Worm (Caenorhabditis elegans) whole organism, late embryonic: ENCODE measurements around the gene ift-81.
A peak's percentile ranks its signal among the peaks of the same experiment; 100 is the strongest.

Experiments
- C08G9.2 ChIP-seq: sonication (generic microtip); optimal IDR thresholded peaks from 2 replicates; lab custom pipeline; 2016; ENCODE audit warnings: mild to moderate bottlenecking, missing genetic modification characterization, moderate library complexity, missing compliant biosample characterization
- C38D4.7 ChIP-seq: fragments of 200-800 bp; sonication (Bioruptor generic); optimal IDR thresholded peaks from 2 replicates; lab custom pipeline; 2018; ENCODE audit warnings: mild to moderate bottlenecking, missing genetic modification characterization, moderate library complexity, missing compliant biosample characterization
- F13H6.1 ChIP-seq: sonication (generic microtip); optimal IDR thresholded peaks from 2 replicates; lab custom pipeline; 2016; ENCODE audit warnings: missing genetic modification characterization, missing compliant biosample characterization
- K02D7.2 ChIP-seq: sonication (generic microtip); optimal IDR thresholded peaks from 2 replicates; lab custom pipeline; 2017; ENCODE audit warnings: mild to moderate bottlenecking, missing genetic modification characterization, missing compliant biosample characterization
- K09A11.1 ChIP-seq: sonication (generic microtip); optimal IDR thresholded peaks from 2 replicates; lab custom pipeline; 2017; ENCODE audit warnings: antibody characterized with exemption, mild to moderate bottlenecking, missing genetic modification characterization, missing compliant biosample characterization; ENCODE audit not compliant: insufficient read depth
- T23F11.4 ChIP-seq: fragments of 200-800 bp; sonication (Bioruptor generic); optimal IDR thresholded peaks from 2 replicates; lab custom pipeline; 2018; ENCODE audit warnings: mild to moderate bottlenecking, missing genetic modification characterization, missing compliant biosample characterization
- Y22D7AL.16 ChIP-seq: sonication (generic microtip); optimal IDR thresholded peaks from 2 replicates; lab custom pipeline; 2016; ENCODE audit warnings: missing genetic modification characterization, missing compliant biosample characterization
- ahr-1 ChIP-seq: sonication (generic microtip); optimal IDR thresholded peaks from 2 replicates; lab custom pipeline; 2016; ENCODE audit warnings: missing genetic modification characterization, missing compliant biosample characterization
- ama-1 ChIP-seq: fragments of 150-350 bp; optimal IDR thresholded peaks from 2 replicates; lab custom pipeline; 2014
- ceh-14 ChIP-seq: sonication (generic microtip); optimal IDR thresholded peaks from 2 replicates; lab custom pipeline; 2016; ENCODE audit warnings: missing genotype, missing genetic modification characterization, missing compliant biosample characterization
- ceh-19 ChIP-seq: fragments of 200-800 bp; sonication (Bioruptor generic); optimal IDR thresholded peaks from 2 replicates; lab custom pipeline; 2018; ENCODE audit warnings: mild to moderate bottlenecking, missing genetic modification characterization, missing compliant biosample characterization
- ceh-9 ChIP-seq: sonication (generic microtip); optimal IDR thresholded peaks from 2 replicates; lab custom pipeline; 2016; ENCODE audit warnings: mild to moderate bottlenecking, missing genetic modification characterization, inconsistent platforms, missing compliant biosample characterization
- che-1 ChIP-seq: sonication (generic microtip); optimal IDR thresholded peaks from 2 replicates; lab custom pipeline; 2016; ENCODE audit warnings: mild to moderate bottlenecking, missing genetic modification characterization, missing compliant biosample characterization
- dmd-4 ChIP-seq: sonication (generic microtip); optimal IDR thresholded peaks from 2 replicates; lab custom pipeline; 2016; ENCODE audit warnings: borderline replicate concordance, missing genetic modification characterization, missing compliant biosample characterization
- dve-1 ChIP-seq: sonication (generic microtip); optimal IDR thresholded peaks from 2 replicates; lab custom pipeline; 2017; ENCODE audit warnings: antibody characterized with exemption, mild to moderate bottlenecking, missing genetic modification characterization, missing compliant biosample characterization
- elt-4 ChIP-seq: sonication (generic microtip); optimal IDR thresholded peaks from 2 replicates; lab custom pipeline; 2016; ENCODE audit warnings: missing genetic modification characterization, missing compliant biosample characterization
- eyg-1 ChIP-seq: sonication (generic microtip); optimal IDR thresholded peaks from 2 replicates; lab custom pipeline; 2016; ENCODE audit warnings: missing genotype, missing genetic modification characterization, missing compliant biosample characterization
- fax-1 ChIP-seq: sonication (generic microtip); optimal IDR thresholded peaks from 2 replicates; lab custom pipeline; 2016; ENCODE audit warnings: missing genotype, missing genetic modification characterization, missing compliant biosample characterization
- fkh-10 ChIP-seq: fragments of 150-350 bp; optimal IDR thresholded peaks from 2 replicates; lab custom pipeline; 2014; ENCODE audit warnings: missing biosample characterization, missing genetic modification reagents, missing genetic modification characterization
- fkh-6 ChIP-seq: sonication (generic microtip); optimal IDR thresholded peaks from 2 replicates; lab custom pipeline; 2016; ENCODE audit warnings: missing genetic modification characterization, missing compliant biosample characterization
- gmeb-2 ChIP-seq: sonication (generic microtip); optimal IDR thresholded peaks from 2 replicates; lab custom pipeline; 2016; ENCODE audit warnings: missing genetic modification characterization, inconsistent platforms, missing compliant biosample characterization
- lim-6 ChIP-seq: sonication (generic microtip); optimal IDR thresholded peaks from 2 replicates; lab custom pipeline; 2016; ENCODE audit warnings: missing genetic modification characterization, missing compliant biosample characterization
- madf-2 ChIP-seq: sonication (generic microtip); optimal IDR thresholded peaks from 2 replicates; lab custom pipeline; 2017; ENCODE audit warnings: missing genetic modification characterization, missing compliant biosample characterization
- nfya-1 ChIP-seq: sonication (generic microtip); optimal IDR thresholded peaks from 2 replicates; lab custom pipeline; 2017; ENCODE audit warnings: missing genetic modification characterization, mild to moderate bottlenecking, missing compliant biosample characterization, antibody characterized with exemption, moderate library complexity
- nhr-11 ChIP-seq: fragments of 150-350 bp; optimal IDR thresholded peaks from 2 replicates; lab custom pipeline; 2014; ENCODE audit warnings: missing biosample characterization, missing genetic modification characterization
- nhr-232 ChIP-seq: sonication (generic microtip); optimal IDR thresholded peaks from 2 replicates; lab custom pipeline; 2016; ENCODE audit warnings: missing genetic modification characterization, missing compliant biosample characterization
- npax-4 ChIP-seq: sonication (generic microtip); optimal IDR thresholded peaks from 2 replicates; lab custom pipeline; 2016; ENCODE audit warnings: missing genetic modification characterization, missing compliant biosample characterization
- odd-2 ChIP-seq: sonication (generic microtip); optimal IDR thresholded peaks from 2 replicates; lab custom pipeline; 2017; ENCODE audit warnings: antibody characterized with exemption, mild to moderate bottlenecking, missing genetic modification characterization, missing compliant biosample characterization
- pat-9 ChIP-seq: fragments of 200-800 bp; sonication (Bioruptor generic); optimal IDR thresholded peaks from 2 replicates; lab custom pipeline; 2018; ENCODE audit warnings: mild to moderate bottlenecking, missing genetic modification characterization, moderate library complexity, missing compliant biosample characterization
- pax-1 ChIP-seq: fragments of 150-350 bp; optimal IDR thresholded peaks from 2 replicates; lab custom pipeline; 2014; ENCODE audit warnings: missing biosample characterization, missing genetic modification characterization
- pha-2 ChIP-seq: sonication (generic microtip); optimal IDR thresholded peaks from 2 replicates; lab custom pipeline; 2017; ENCODE audit warnings: mild to moderate bottlenecking, missing genetic modification characterization, missing compliant biosample characterization
- pros-1 ChIP-seq: fragments of 150-350 bp; optimal IDR thresholded peaks from 2 replicates; lab custom pipeline; 2014; ENCODE audit warnings: missing biosample characterization, missing genetic modification reagents, missing genetic modification characterization
- ref-2 ChIP-seq: sonication (generic microtip); optimal IDR thresholded peaks from 2 replicates; lab custom pipeline; 2016; ENCODE audit warnings: missing genetic modification characterization, missing compliant biosample characterization
- rnt-1 ChIP-seq: sonication (generic microtip); optimal IDR thresholded peaks from 2 replicates; lab custom pipeline; 2016; ENCODE audit warnings: missing genetic modification characterization, missing compliant biosample characterization
- sdc-2 ChIP-seq: sonication (generic microtip); optimal IDR thresholded peaks from 2 replicates; lab custom pipeline; 2016; ENCODE audit warnings: missing genotype, missing genetic modification characterization, missing compliant biosample characterization
- sox-2 ChIP-seq: fragments of 200-800 bp; sonication (Bioruptor generic); IDR thresholded peaks from 2 replicates; pipeline ENCODE4 v1.3.6; 2022; ENCODE audit warnings: missing genetic modification reagents, missing genetic modification characterization, missing compliant biosample characterization
- sox-4 ChIP-seq: sonication (generic microtip); optimal IDR thresholded peaks from 2 replicates; lab custom pipeline; 2017; ENCODE audit warnings: mild to moderate bottlenecking, missing genetic modification characterization, inconsistent platforms, missing compliant biosample characterization
- syd-9 ChIP-seq: sonication (generic microtip); optimal IDR thresholded peaks from 2 replicates; lab custom pipeline; 2016; ENCODE audit warnings: mild to moderate bottlenecking, missing genetic modification characterization, moderate library complexity, missing compliant biosample characterization
- tbx-7 ChIP-seq: sonication (generic microtip); optimal IDR thresholded peaks from 2 replicates; lab custom pipeline; 2016; ENCODE audit warnings: missing genotype, missing genetic modification characterization, missing compliant biosample characterization
- unc-3 ChIP-seq, 2 experiments: fragments of 200-800 bp in 1 of 2; sonication (Bioruptor generic) in 1 of 2; sonication (generic microtip) in 1 of 2; conservative IDR thresholded peaks in 1 of 2; optimal IDR thresholded peaks in 1 of 2; 2 replicates each; pipeline versions ENCODE4 v1.3.6 to Lab custom; 2016 to 2022; ENCODE audit warnings: missing compliant biosample characterization in 2 of 2, missing genetic modification characterization in 2 of 2, missing genetic modification reagents in 1 of 2
- unc-42 ChIP-seq: sonication (generic microtip); optimal IDR thresholded peaks from 2 replicates; lab custom pipeline; 2016; ENCODE audit warnings: missing genotype, missing genetic modification characterization, missing compliant biosample characterization
- unc-55 ChIP-seq: sonication (generic microtip); optimal IDR thresholded peaks from 2 replicates; lab custom pipeline; 2017; ENCODE audit warnings: missing biosample characterization, missing genetic modification reagents, missing genetic modification characterization
- zip-5 ChIP-seq: sonication (generic microtip); optimal IDR thresholded peaks from 2 replicates; lab custom pipeline; 2016; ENCODE audit warnings: missing genetic modification characterization, missing compliant biosample characterization
- ztf-16 ChIP-seq: sonication (generic microtip); optimal IDR thresholded peaks from 2 replicates; lab custom pipeline; 2017; ENCODE audit warnings: missing genetic modification characterization, missing compliant biosample characterization

ift-81 gene

ce11 chrX:5309622-5310021 is 11.3 kb downstream of the ift-81 start:
- TF ChIP-seq pros-1 (tag; lab: Kevin White, UChicago) = no peak
- no peak for TF ChIP-seq nhr-232 (tag; lab: Kevin White, UChicago)
- TF ChIP-seq pax-1 (tag; lab: Kevin White, UChicago) = no peak
- TF ChIP-seq ref-2 = no peak

DNA sequence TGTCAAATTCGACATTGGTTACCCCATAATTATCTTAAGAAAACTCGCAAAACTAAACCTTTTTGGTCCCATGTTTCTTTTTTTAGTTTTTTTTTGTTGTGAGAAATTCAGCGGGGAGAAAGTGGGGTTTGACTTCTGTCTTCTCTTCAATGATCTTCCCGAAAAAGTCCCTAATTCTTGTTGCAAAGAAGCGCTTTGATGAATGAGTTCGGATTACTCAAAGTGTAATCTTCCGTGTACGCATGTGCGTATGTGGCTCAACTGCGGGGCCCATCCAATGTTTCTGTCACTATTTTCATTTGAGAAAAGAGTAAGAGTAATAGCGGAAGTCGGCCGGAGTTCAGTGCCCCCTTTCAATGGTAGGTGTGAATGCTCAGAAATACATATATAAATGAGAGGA is 12.8 kb downstream of the ift-81 start:
- TF ChIP-seq F13H6.1 (tag; lab: Kevin White, UChicago) (no peak), rnt-1 (tag; lab: Kevin White, UChicago) (no peak), fkh-6 (no peak), ahr-1 (no peak), syd-9 (tag; lab: Kevin White, UChicago) (no peak), npax-4 (no peak), nhr-232 (tag; lab: Kevin White, UChicago) (no peak), ama-1 (lab: Kevin White, UChicago) (no peak), Y22D7AL.16 (tag; lab: Kevin White, UChicago) (no peak), C08G9.2 (no peak), T23F11.4 (GFP tag; lab: Kevin White, UChicago) (no peak), ceh-14 (tag; lab: Kevin White, UChicago) (no peak), zip-5 (tag; lab: Kevin White, UChicago) (no peak), unc-3 (GFP tag; conservative IDR thresholded peaks at IDR 0.05; lab: Robert Waterston, UW) (no peak), unc-3 (tag; optimal IDR thresholded peaks at IDR 0.05; lab: Kevin White, UChicago) (no peak), pros-1 (tag; lab: Kevin White, UChicago) (no peak), dmd-4 (tag; lab: Kevin White, UChicago) (no peak)
- TF ChIP-seq, all 69 proteins: peak for 0

- TF ChIP-seq Y22D7AL.16 (tag; lab: Kevin White, UChicago) (peak; percentile 69), fax-1 (tag; lab: Kevin White, UChicago) (peak; percentile 60), fkh-6 (peak; percentile 68), ahr-1 (peak; percentile 18), syd-9 (tag; lab: Kevin White, UChicago) (peak; percentile 35), unc-42 (tag; lab: Kevin White, UChicago) (peak; percentile 26), pha-2 (peak; percentile 79), dve-1 (tag; lab: Kevin White, UChicago) (peak; percentile 34), ceh-9 (tag; lab: Kevin White, UChicago) (peak; percentile 51), unc-3 (GFP tag; conservative IDR thresholded peaks at IDR 0.05; lab: Robert Waterston, UW) (peak; percentile 71; the same call in 1 of the 2 replicates), unc-3 (tag; optimal IDR thresholded peaks at IDR 0.05; lab: Kevin White, UChicago) (peak; percentile 42), nhr-11 (tag; lab: Kevin White, UChicago) (no peak), nhr-232 (tag; lab: Kevin White, UChicago) (peak; percentile 70), pax-1 (tag; lab: Kevin White, UChicago) (no peak), pat-9 (tag; lab: Kevin White, UChicago) (peak; percentile 46), dmd-4 (tag; lab: Kevin White, UChicago) (no peak), unc-55 (GFP tag; lab: Kevin White, UChicago) (no peak), odd-2 (tag; lab: Kevin White, UChicago) (no peak), gmeb-2 (peak; percentile 70), nfya-1 (tag; lab: Kevin White, UChicago) (peak; percentile 59), sox-4 (tag; lab: Kevin White, UChicago) (peak; percentile 67), lim-6 (peak; percentile 41), elt-4 (tag; lab: Kevin White, UChicago) (no peak), che-1 (tag; lab: Kevin White, UChicago) (peak; percentile 77), F13H6.1 (tag; lab: Kevin White, UChicago) (peak; percentile 58), T23F11.4 (GFP tag; lab: Kevin White, UChicago) (peak; percentile 68), K09A11.1 (peak; percentile 49), C08G9.2 (peak; percentile 30), sdc-2 (peak; percentile 80), rnt-1 (tag; lab: Kevin White, UChicago) (peak; percentile 32), ama-1 (lab: Kevin White, UChicago) (no peak), eyg-1 (tag; lab: Kevin White, UChicago) (peak; percentile 11), ztf-16 (tag; lab: Kevin White, UChicago) (peak; percentile 36), fkh-10 (no peak), K02D7.2 (tag; lab: Kevin White, UChicago) (peak; percentile 58), sox-2 (GFP tag; lab: Robert Waterston, UW) (peak; percentile 68), tbx-7 (tag; lab: Kevin White, UChicago) (no peak), C38D4.7 (GFP tag; lab: Kevin White, UChicago) (peak; percentile 72), madf-2 (tag; lab: Kevin White, UChicago) (peak; percentile 57), ceh-19 (GFP tag; lab: Kevin White, UChicago) (peak; percentile 65)
Observed at ce11 chrX:5319214-5319838, 21.0 kb downstream of the ift-81 start.
